Fruit fly (Drosophila melanogaster) whole organism, adult: Measurements from ENCODE around the gene CG5225.

Experiments
- CG11617 ChIP-seq: fragments of 200-800 bp; sonication (Bioruptor generic); optimal IDR thresholded peaks from 2 replicates; lab custom pipeline; 2017; ENCODE audit warnings: mild to moderate bottlenecking, missing biosample characterization, missing genetic modification reagents, missing genetic modification characterization
- CG12768 ChIP-seq: fragments of 200-800 bp; sonication (Bioruptor generic); optimal IDR thresholded peaks from 2 replicates; lab custom pipeline; 2017; ENCODE audit warnings: missing biosample characterization, missing genetic modification characterization, mild to moderate bottlenecking, moderate library complexity, missing genetic modification reagents
- CG1620 ChIP-seq: fragments of 200-800 bp; sonication (Bioruptor generic); optimal IDR thresholded peaks from 2 replicates; lab custom pipeline; 2016; ENCODE audit warnings: missing biosample characterization, missing genetic modification characterization
- CG33017 ChIP-seq: fragments of 200-800 bp; sonication (Bioruptor generic); optimal IDR thresholded peaks from 2 replicates; lab custom pipeline; 2018; ENCODE audit warnings: missing biosample characterization, mild to moderate bottlenecking, missing genetic modification characterization, moderate library complexity
- CG7045 ChIP-seq: fragments of 200-800 bp; sonication (Bioruptor generic); optimal IDR thresholded peaks from 2 replicates; lab custom pipeline; 2017; ENCODE audit warnings: missing biosample characterization, mild to moderate bottlenecking, missing genetic modification characterization
- Crg-1 ChIP-seq: fragments of 200-800 bp; sonication (Bioruptor generic); optimal IDR thresholded peaks from 2 replicates; lab custom pipeline; 2016; ENCODE audit warnings: missing biosample characterization, missing genetic modification characterization
- Hr96 ChIP-seq: fragments of 200-800 bp; sonication (Bioruptor generic); optimal IDR thresholded peaks from 2 replicates; lab custom pipeline; 2016; ENCODE audit warnings: missing biosample characterization, missing genetic modification characterization
- Mnt ChIP-seq: fragments of 200-800 bp; sonication (Bioruptor generic); optimal IDR thresholded peaks from 2 replicates; lab custom pipeline; 2016; ENCODE audit warnings: missing biosample characterization, mild to moderate bottlenecking, missing genetic modification characterization
- bab1 ChIP-seq: fragments of 200-800 bp; sonication (Bioruptor generic); optimal IDR thresholded peaks from 3 replicates; lab custom pipeline; 2019; ENCODE audit warnings: missing biosample characterization, mild to moderate bottlenecking, missing genetic modification characterization, moderate library complexity
- cic ChIP-seq: fragments of 200-800 bp; sonication (Bioruptor generic); optimal IDR thresholded peaks from 2 replicates; lab custom pipeline; 2017; ENCODE audit warnings: missing biosample characterization, mild to moderate bottlenecking, missing genetic modification characterization, moderate library complexity
- cnc ChIP-seq, 2 experiments: fragments of >200 bp; optimal IDR thresholded peaks; 2 replicates each; lab custom pipeline; 2017
- kay ChIP-seq: fragments of 200-800 bp; sonication (Bioruptor generic); peaks from one replicate; lab custom pipeline; 2016; ENCODE audit warnings: missing biosample characterization, missing genetic modification characterization, borderline replicate concordance
- pad ChIP-seq: fragments of 200-800 bp; sonication (Bioruptor generic); optimal IDR thresholded peaks from 3 replicates; lab custom pipeline; 2017; ENCODE audit warnings: missing biosample characterization, missing genetic modification characterization, mild to moderate bottlenecking, moderate library complexity, missing genetic modification reagents
- toe ChIP-seq: fragments of 200-800 bp; sonication (Bioruptor generic); optimal IDR thresholded peaks from 2 replicates; lab custom pipeline; 2016; ENCODE audit warnings: missing biosample characterization, missing genetic modification characterization

- TF ChIP-seq cic (GFP tag; lab: Kevin White, UChicago) (no peak), CG33017 (tag; lab: Kevin White, UChicago) (peak; percentile 57), CG11617 (GFP tag; lab: Kevin White, UChicago) (no peak), CG7045 (no peak), cnc (optimal IDR thresholded peaks at IDR 0.05; lab: Kevin White, UChicago) (no peak), Crg-1 (no peak), bab1 (GFP tag; lab: Kevin White, UChicago) (peak; percentile 60), kay (GFP tag; lab: Kevin White, UChicago) (no peak), Mnt (GFP tag; lab: Kevin White, UChicago) (peak; percentile 24), CG1620 (GFP tag; lab: Kevin White, UChicago) (peak; percentile 5), Hr96 (GFP tag; lab: Kevin White, UChicago) (peak; percentile 54), pad (GFP tag; lab: Kevin White, UChicago) (peak; percentile 4), toe (GFP tag; lab: Kevin White, UChicago) (peak; percentile 43), CG12768 (GFP tag; lab: Kevin White, UChicago) (peak; percentile 23)
Observed at dm6 chr3R:16991781-16992180, 36.7 kb upstream of the CG5225 start, which contains the start of gene EMC2B.
